Worm (Caenorhabditis elegans): ENCODE results near the gene cpna-4.

ce11 chrIV:15381826-15382225 lies 20.5 kb downstream of the cpna-4 start:
- no peak for TF ChIP-seq spr-1 (tag; optimal IDR thresholded peaks at IDR 0.05)
- no peak for TF ChIP-seq pha-4 (GFP tag; IDR thresholded peaks at IDR 0.05)
- no peak for TF ChIP-seq pha-4 (tag; optimal IDR thresholded peaks at IDR 0.05)

Data from whole organism, L4 larva.